Worm (Caenorhabditis elegans): ENCODE results near the gene T03F6.4.

T03F6.4 gene

DNA sequence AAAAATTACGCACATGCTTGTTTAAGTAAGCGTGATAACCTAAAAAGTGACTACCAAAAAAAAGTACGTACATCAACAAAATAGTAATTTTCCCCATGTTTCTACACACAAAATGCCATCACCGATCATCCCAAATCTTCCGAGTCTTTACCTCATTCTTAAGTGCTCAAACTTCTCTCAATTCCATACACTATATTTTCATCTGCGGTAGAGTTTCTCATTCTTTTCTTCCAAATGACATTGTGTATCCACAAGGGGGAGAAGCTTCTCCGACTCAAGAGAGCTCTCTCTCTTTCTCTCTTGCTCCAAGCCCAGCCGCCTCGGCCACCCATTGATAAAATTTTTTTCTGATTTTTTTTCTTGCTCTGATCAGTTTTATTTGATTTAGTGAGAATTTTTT is 23.5 kb downstream of the T03F6.4 start, which contains the start of gene myo-6:
Gene myo-6 (plus strand): TSS at position 301 of the 400 bp plus-strand sequence.
- no peak for TF ChIP-seq lsy-12 (tag; optimal IDR thresholded peaks at IDR 0.05)
- TF ChIP-seq R02D3.7 (tag; optimal IDR thresholded peaks at IDR 0.05), result no peak
- TF ChIP-seq pha-4 (tag; optimal IDR thresholded peaks at IDR 0.05), result peak; percentile 18

DNA sequence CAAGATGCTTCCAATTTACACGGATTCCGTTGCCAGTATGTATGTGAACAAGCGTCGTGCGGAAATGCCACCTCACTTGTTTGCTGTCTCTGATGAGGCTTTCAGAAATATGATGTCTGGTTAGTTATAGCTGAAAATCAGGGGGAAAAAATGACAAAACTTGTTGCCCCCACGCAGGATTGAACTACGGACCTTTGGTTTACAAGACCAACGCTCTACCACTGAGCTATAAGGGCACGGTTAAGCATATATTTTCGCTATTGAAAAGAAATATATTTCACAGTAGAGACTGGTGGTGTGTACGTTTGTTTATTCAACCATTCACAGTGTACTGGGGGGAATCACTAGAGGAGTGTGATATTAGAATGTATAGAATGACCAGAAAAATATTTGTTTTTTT is 25.3 kb downstream of the T03F6.4 start:
- no peak for TF ChIP-seq nhr-77 (tag; optimal IDR thresholded peaks at IDR 0.05)
- TF ChIP-seq lsy-12 (tag; optimal IDR thresholded peaks at IDR 0.05), result no peak
- no peak for TF ChIP-seq nhr-12 (tag; optimal IDR thresholded peaks at IDR 0.05)
- TF ChIP-seq hmg-11 (tag; optimal IDR thresholded peaks at IDR 0.05), result no peak
- TF ChIP-seq lin-15B (tag; optimal IDR thresholded peaks at IDR 0.05), result no peak
- TF ChIP-seq zag-1 (tag; optimal IDR thresholded peaks at IDR 0.05), result no peak
- no peak for TF ChIP-seq pha-4 (tag; optimal IDR thresholded peaks at IDR 0.05)
- no peak for TF ChIP-seq eor-1 (tag; optimal IDR thresholded peaks at IDR 0.05)
- no peak for TF ChIP-seq jun-1 (tag; optimal IDR thresholded peaks at IDR 0.05)
- no peak for TF ChIP-seq nhr-23 (tag; optimal IDR thresholded peaks at IDR 0.05)
- TF ChIP-seq nhr-76 (tag; optimal IDR thresholded peaks at IDR 0.05), result no peak

DNA sequence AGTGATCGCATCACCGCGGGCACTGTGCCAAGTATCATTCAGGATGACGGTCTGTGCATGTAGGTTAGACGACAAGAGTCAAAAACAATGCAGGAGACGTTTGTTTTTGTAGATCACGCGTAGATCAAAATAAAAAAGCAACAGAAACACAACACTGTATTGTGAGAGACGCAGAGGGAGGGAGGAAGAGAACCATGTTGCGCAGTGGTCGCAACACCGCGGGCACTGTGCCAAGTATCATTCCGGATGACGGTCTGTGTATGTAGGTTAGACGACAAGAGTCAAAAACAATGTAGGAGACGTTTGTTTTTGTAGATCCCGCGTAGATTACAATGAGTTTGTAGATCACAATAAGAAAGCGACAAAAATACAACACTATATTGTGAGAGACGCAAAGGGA is 33.0 kb downstream of the T03F6.4 start:
- TF ChIP-seq fkh-2 (tag; optimal IDR thresholded peaks at IDR 0.05) (no peak), ZK546.5 (tag; optimal IDR thresholded peaks at IDR 0.05) (no peak), daf-12 (tag; optimal IDR thresholded peaks at IDR 0.05) (no peak), nhr-25 (tag; optimal IDR thresholded peaks at IDR 0.05) (no peak), ama-1 (optimal IDR thresholded peaks at IDR 0.05) (no peak), nfya-1 (tag; optimal IDR thresholded peaks at IDR 0.05; ENCODE audit: insufficient read depth) (no peak), ztf-11 (tag; optimal IDR thresholded peaks at IDR 0.05) (no peak), zag-1 (tag; optimal IDR thresholded peaks at IDR 0.05) (no peak), nhr-76 (tag; optimal IDR thresholded peaks at IDR 0.05) (no peak), ceh-82 (tag; optimal IDR thresholded peaks at IDR 0.05) (no peak), ceh-16 (tag; optimal IDR thresholded peaks at IDR 0.05) (no peak), sea-2 (GFP tag; optimal IDR thresholded peaks at IDR 0.05) (no peak), nhr-43 (tag; optimal IDR thresholded peaks at IDR 0.05; ENCODE audit: poor library complexity, severe bottlenecking) (no peak), fkh-10 (GFP tag; optimal IDR thresholded peaks at IDR 0.05) (no peak), ceh-9 (tag; optimal IDR thresholded peaks at IDR 0.05) (no peak), elt-2 (tag; optimal IDR thresholded peaks at IDR 0.05) (no peak)

DNA sequence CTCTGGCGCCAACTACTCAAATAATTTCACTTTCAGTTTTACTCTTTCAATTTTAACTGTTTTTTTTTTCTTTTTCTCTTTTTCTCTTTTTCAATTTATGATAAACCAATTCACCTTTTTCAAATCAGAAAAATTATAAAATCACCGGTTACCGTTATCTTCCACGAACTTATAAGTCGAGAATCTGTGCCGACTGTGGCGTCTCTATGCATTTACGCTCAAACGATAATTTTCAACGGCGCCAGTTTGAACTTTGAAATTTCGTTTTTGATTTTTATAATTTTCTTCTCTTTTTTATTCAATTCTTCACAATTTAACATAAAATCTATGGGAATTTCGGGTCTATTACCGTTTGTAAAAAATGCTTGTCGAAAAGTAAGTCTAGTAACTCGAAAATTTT is 37.5 kb downstream of the T03F6.4 start, which contains the start of gene exo-1:
Gene exo-1 (plus strand): TSS at position 101 of the 400 bp plus-strand sequence.
- TF ChIP-seq nhr-11 (tag; optimal IDR thresholded peaks at IDR 0.05), result no peak
- TF ChIP-seq pha-4 (tag; optimal IDR thresholded peaks at IDR 0.05), result peak; percentile 79
- no peak for TF ChIP-seq lin-39 (tag; optimal IDR thresholded peaks at IDR 0.05)
- TF ChIP-seq unc-39 (tag; optimal IDR thresholded peaks at IDR 0.05), result no peak
- TF ChIP-seq ceh-82 (tag; optimal IDR thresholded peaks at IDR 0.05), result no peak
- TF ChIP-seq skn-1 (tag; optimal IDR thresholded peaks at IDR 0.05), result peak; percentile 29
- TF ChIP-seq daf-12 (tag; optimal IDR thresholded peaks at IDR 0.05), result no peak
- TF ChIP-seq nhr-23 (tag; optimal IDR thresholded peaks at IDR 0.05), result peak; percentile 82
- TF ChIP-seq hmg-11 (tag; optimal IDR thresholded peaks at IDR 0.05), result no peak
- TF ChIP-seq ceh-9 (tag; optimal IDR thresholded peaks at IDR 0.05), result no peak
- no peak for TF ChIP-seq mml-1 (tag; optimal IDR thresholded peaks at IDR 0.05)
- no peak for TF ChIP-seq nhr-67 (tag; optimal IDR thresholded peaks at IDR 0.05)
- peak; percentile 71 for TF ChIP-seq ceh-28 (tag; optimal IDR thresholded peaks at IDR 0.05)
- TF ChIP-seq nfya-1 (tag; optimal IDR thresholded peaks at IDR 0.05; ENCODE audit: insufficient read depth), result peak; percentile 70
- TF ChIP-seq fkh-2 (tag; optimal IDR thresholded peaks at IDR 0.05), result no peak
- no peak for TF ChIP-seq ztf-11 (tag; optimal IDR thresholded peaks at IDR 0.05)
- peak; percentile 70 for TF ChIP-seq pqm-1 (tag; optimal IDR thresholded peaks at IDR 0.05)
- TF ChIP-seq nhr-76 (tag; optimal IDR thresholded peaks at IDR 0.05), result no peak
- TF ChIP-seq snpc-4 (tag; optimal IDR thresholded peaks at IDR 0.05), result no peak
- TF ChIP-seq ama-1 (optimal IDR thresholded peaks at IDR 0.05), result no peak
- TF ChIP-seq lin-15B (tag; optimal IDR thresholded peaks at IDR 0.05), result peak; percentile 81
- TF ChIP-seq fkh-10 (GFP tag; optimal IDR thresholded peaks at IDR 0.05), result no peak
- peak in 1 of 3 experiments; percentile 6 for TF ChIP-seq elt-3 (tag; optimal IDR thresholded peaks at IDR 0.05)
- TF ChIP-seq zag-1 (tag; optimal IDR thresholded peaks at IDR 0.05), result no peak
- TF ChIP-seq aly-2 (tag; optimal IDR thresholded peaks at IDR 0.05), result no peak
- TF ChIP-seq egl-5 (tag; optimal IDR thresholded peaks at IDR 0.05), result no peak
- peak; percentile 54 for TF ChIP-seq nhr-25 (tag; optimal IDR thresholded peaks at IDR 0.05)
